Worm (Caenorhabditis elegans): ENCODE results near the gene col-3.

DNA sequence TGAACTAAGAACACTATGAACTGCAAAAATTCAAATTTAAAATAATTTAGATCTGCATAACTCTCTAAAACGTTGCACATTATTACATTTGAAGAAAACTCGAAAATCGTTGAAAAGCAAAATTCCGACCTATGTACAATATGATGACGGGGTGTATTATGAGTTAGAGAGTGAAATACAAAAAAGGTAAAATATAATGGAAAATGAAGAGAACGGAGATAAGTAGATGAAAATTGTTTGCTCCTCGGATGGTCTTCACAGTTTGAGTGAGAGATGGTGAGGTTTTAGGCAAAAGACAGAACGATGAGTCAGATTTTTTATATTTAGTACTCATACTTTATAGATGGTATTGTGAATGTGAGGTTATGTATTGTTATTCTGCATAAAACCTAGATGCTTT is 17.3 kb upstream of the col-3 start:
- TF ChIP-seq ama-1 (optimal IDR thresholded peaks at IDR 0.05) (no peak), ceh-36 (tag; optimal IDR thresholded peaks at IDR 0.05) (no peak), F13C5.2 (tag; optimal IDR thresholded peaks at IDR 0.05) (no peak), scrt-1 (GFP tag; IDR thresholded peaks at IDR 0.05) (no peak), tra-4 (tag; optimal IDR thresholded peaks at IDR 0.05) (no peak), ets-7 (tag; optimal IDR thresholded peaks at IDR 0.05) (no peak), hnd-1 (tag; optimal IDR thresholded peaks at IDR 0.05) (no peak), hmg-4 (GFP tag; optimal IDR thresholded peaks at IDR 0.05) (no peak)
